Worm (Caenorhabditis elegans): ENCODE measurements around the gene Y7A9A.1.

Y7A9A.1 gene

ce11 chrIV:16169443-16170105 lies 27.2 kb upstream of the Y7A9A.1 start (continued):
- no peak for TF ChIP-seq nhr-6 (tag; optimal IDR thresholded peaks at IDR 0.05)
- TF ChIP-seq blmp-1 (tag; optimal IDR thresholded peaks at IDR 0.05; ENCODE audit: insufficient read depth) = no peak
- no peak for TF ChIP-seq unc-55 (GFP tag; optimal IDR thresholded peaks at IDR 0.05)
- TF ChIP-seq skn-1 (tag; optimal IDR thresholded peaks at IDR 0.05) = no peak
- no peak for TF ChIP-seq crh-2 (tag; optimal IDR thresholded peaks at IDR 0.05)
- no peak for TF ChIP-seq elt-3 (tag; optimal IDR thresholded peaks at IDR 0.05)
- no peak for TF ChIP-seq Y55F3AM.14 (GFP tag; optimal IDR thresholded peaks at IDR 0.05)
- no peak for TF ChIP-seq nhr-23 (tag; optimal IDR thresholded peaks at IDR 0.05)
- no peak for TF ChIP-seq nhr-11 (tag; optimal IDR thresholded peaks at IDR 0.05)
- TF ChIP-seq zag-1 (tag; optimal IDR thresholded peaks at IDR 0.05) = no peak
- no peak for TF ChIP-seq dmd-4 (tag; optimal IDR thresholded peaks at IDR 0.05)
- no peak for TF ChIP-seq ztf-4 (tag; optimal IDR thresholded peaks at IDR 0.05)
- no peak for TF ChIP-seq sem-4 (tag; optimal IDR thresholded peaks at IDR 0.05)
- no peak for TF ChIP-seq mbf-1 (tag; optimal IDR thresholded peaks at IDR 0.05)
- TF ChIP-seq nhr-77 (tag; optimal IDR thresholded peaks at IDR 0.05) = no peak
- TF ChIP-seq nhr-25 (tag; optimal IDR thresholded peaks at IDR 0.05) = peak; percentile 41
- no peak for TF ChIP-seq mab-5 (tag; optimal IDR thresholded peaks at IDR 0.05)
- TF ChIP-seq ztf-1 (GFP tag; conservative IDR thresholded peaks at IDR 0.05) = no peak
- TF ChIP-seq lin-11 (tag; optimal IDR thresholded peaks at IDR 0.05) = no peak
- no peak for TF ChIP-seq peb-1 (tag; optimal IDR thresholded peaks at IDR 0.05)
- TF ChIP-seq fos-1 (tag; optimal IDR thresholded peaks at IDR 0.05) = no peak
- no peak for TF ChIP-seq ZK546.5 (tag; optimal IDR thresholded peaks at IDR 0.05)
- no peak for TF ChIP-seq nhr-10 (tag; optimal IDR thresholded peaks at IDR 0.05)
- peak; percentile 45 for TF ChIP-seq F13H6.1 (tag; optimal IDR thresholded peaks at IDR 0.05)
- peak; percentile 86 for TF ChIP-seq nhr-21 (tag; optimal IDR thresholded peaks at IDR 0.05)

ce11 chrIV:16170606-16171033 lies 26.2 kb upstream of the Y7A9A.1 start, which contains the start of gene gln-3:
Gene gln-3, minus strand, starts transcription at chrIV:16170678.
- TF ChIP-seq sma-9 (GFP tag; optimal IDR thresholded peaks at IDR 0.05) = peak; percentile 79
- TF ChIP-seq sma-9 (tag; optimal IDR thresholded peaks at IDR 0.05) = no peak
- no peak for TF ChIP-seq egl-27 (tag; optimal IDR thresholded peaks at IDR 0.05)
- TF ChIP-seq nhr-129 (tag; optimal IDR thresholded peaks at IDR 0.05) = peak; percentile 17
- no peak for TF ChIP-seq nhr-6 (tag; optimal IDR thresholded peaks at IDR 0.05)
- no peak for TF ChIP-seq peb-1 (tag; optimal IDR thresholded peaks at IDR 0.05)
- TF ChIP-seq ceh-16 (tag; optimal IDR thresholded peaks at IDR 0.05) = no peak
- no peak for TF ChIP-seq unc-39 (tag; optimal IDR thresholded peaks at IDR 0.05)
- no peak for TF ChIP-seq nhr-10 (tag; optimal IDR thresholded peaks at IDR 0.05)
- TF ChIP-seq alr-1 (tag; optimal IDR thresholded peaks at IDR 0.05) = no peak
- no peak for TF ChIP-seq ZK546.5 (tag; optimal IDR thresholded peaks at IDR 0.05)
- no peak for TF ChIP-seq ztf-1 (GFP tag; conservative IDR thresholded peaks at IDR 0.05)
- TF ChIP-seq nhr-21 (tag; optimal IDR thresholded peaks at IDR 0.05) = peak; percentile 66
- TF ChIP-seq lin-13 (GFP tag; optimal IDR thresholded peaks at IDR 0.05) = no peak
- peak; percentile 58 for TF ChIP-seq gmeb-1 (tag; optimal IDR thresholded peaks at IDR 0.05)
- no peak for TF ChIP-seq unc-62 (GFP tag; optimal IDR thresholded peaks at IDR 0.05)
- TF ChIP-seq nhr-12 (tag; optimal IDR thresholded peaks at IDR 0.05) = no peak
- TF ChIP-seq elt-1 (tag; optimal IDR thresholded peaks at IDR 0.05) = no peak
- TF ChIP-seq ztf-4 (tag; optimal IDR thresholded peaks at IDR 0.05) = no peak
- no peak for TF ChIP-seq dmd-4 (tag; optimal IDR thresholded peaks at IDR 0.05)
- TF ChIP-seq mbf-1 (tag; optimal IDR thresholded peaks at IDR 0.05) = no peak
- TF ChIP-seq sma-3 (GFP tag; optimal IDR thresholded peaks at IDR 0.05) = peak; percentile 49
- TF ChIP-seq ztf-11 (tag; optimal IDR thresholded peaks at IDR 0.05) = no peak
- TF ChIP-seq zag-1 (tag; optimal IDR thresholded peaks at IDR 0.05) = no peak
- no peak for TF ChIP-seq C34F6.9 (tag; optimal IDR thresholded peaks at IDR 0.05)
- TF ChIP-seq nhr-77 (tag; optimal IDR thresholded peaks at IDR 0.05) = no peak
- TF ChIP-seq nhr-25 (tag; optimal IDR thresholded peaks at IDR 0.05) = peak; percentile 2
- no peak for TF ChIP-seq sem-4 (tag; optimal IDR thresholded peaks at IDR 0.05)
- no peak for TF ChIP-seq nhr-11 (tag; optimal IDR thresholded peaks at IDR 0.05)
- no peak for TF ChIP-seq aly-2 (tag; optimal IDR thresholded peaks at IDR 0.05)
- TF ChIP-seq mab-5 (tag; optimal IDR thresholded peaks at IDR 0.05) = no peak
- TF ChIP-seq lsy-2 (tag; optimal IDR thresholded peaks at IDR 0.05) = peak in 1 of 2 experiments; percentile 14
- TF ChIP-seq crh-2 (tag; optimal IDR thresholded peaks at IDR 0.05) = peak; percentile 30
- no peak for TF ChIP-seq nhr-237 (tag; optimal IDR thresholded peaks at IDR 0.05)
- peak; percentile 51 for TF ChIP-seq F13H6.1 (tag; optimal IDR thresholded peaks at IDR 0.05)
- no peak for TF ChIP-seq elt-3 (tag; optimal IDR thresholded peaks at IDR 0.05)
- peak; percentile 90 for TF ChIP-seq ama-1 (optimal IDR thresholded peaks at IDR 0.05)
- no peak for TF ChIP-seq skn-1 (tag; optimal IDR thresholded peaks at IDR 0.05)
- TF ChIP-seq blmp-1 (tag; optimal IDR thresholded peaks at IDR 0.05; ENCODE audit: insufficient read depth) = peak; percentile 95

Measured in whole organism, L2 larva.